Worm (Caenorhabditis elegans) whole organism, L4 larva: ENCODE results near the gene zig-2.

Source experiments
- F49E8.2 ChIP-seq: sonication (generic microtip); optimal IDR thresholded peaks from 2 replicates; lab custom pipeline; 2016; ENCODE audit warnings: missing compliant biosample characterization, mild to moderate bottlenecking, missing genetic modification characterization, borderline replicate concordance
- ZK546.5 ChIP-seq, 2 experiments: sonication (generic microtip); optimal IDR thresholded peaks; 2 replicates each; lab custom pipeline; 2017; ENCODE audit warnings: missing biosample characterization in 2 of 2, missing genetic modification characterization in 2 of 2
- aly-2 ChIP-seq: sonication (generic microtip); optimal IDR thresholded peaks from 2 replicates; lab custom pipeline; 2018; ENCODE audit warnings: missing biosample characterization, missing genetic modification characterization
- ama-1 ChIP-seq: fragments of 150-350 bp; optimal IDR thresholded peaks from 2 replicates; lab custom pipeline; 2014; ENCODE audit warnings: inconsistent platforms, mixed read lengths
- ceh-28 ChIP-seq: fragments of 150-350 bp; optimal IDR thresholded peaks from 2 replicates; lab custom pipeline; 2014; ENCODE audit warnings: missing biosample characterization, missing genetic modification reagents, missing genetic modification characterization
- daf-12 ChIP-seq: fragments of 150-350 bp; optimal IDR thresholded peaks from 2 replicates; lab custom pipeline; 2014; ENCODE audit warnings: missing biosample characterization, missing genetic modification reagents, missing genetic modification characterization
- egl-27 ChIP-seq: sonication (generic microtip); optimal IDR thresholded peaks from 3 replicates; lab custom pipeline; 2017; ENCODE audit warnings: missing biosample characterization, missing genetic modification reagents, missing genetic modification characterization
- jun-1 ChIP-seq: fragments of 150-350 bp; optimal IDR thresholded peaks from 2 replicates; lab custom pipeline; 2014; ENCODE audit warnings: missing biosample characterization, missing genetic modification reagents, missing genetic modification characterization
- lsy-2 ChIP-seq, 2 experiments: fragments of 150-350 bp in 1 of 2; sonication (generic microtip) in 1 of 2; optimal IDR thresholded peaks; 2 replicates each; lab custom pipeline; 2014 to 2017; ENCODE audit warnings: missing biosample characterization in 2 of 2, missing genetic modification characterization in 2 of 2
- nhr-237 ChIP-seq: sonication (generic microtip); optimal IDR thresholded peaks from 2 replicates; lab custom pipeline; 2017; ENCODE audit warnings: missing biosample characterization, missing genetic modification characterization
- nhr-6 ChIP-seq: fragments of 150-350 bp; optimal IDR thresholded peaks from 2 replicates; lab custom pipeline; 2014; ENCODE audit warnings: missing biosample characterization, missing genetic modification characterization
- nhr-77 ChIP-seq: fragments of 150-350 bp; optimal IDR thresholded peaks from 2 replicates; lab custom pipeline; 2014; ENCODE audit warnings: missing biosample characterization, missing genetic modification characterization
- skn-1 ChIP-seq: fragments of 150-350 bp; optimal IDR thresholded peaks from 2 replicates; lab custom pipeline; 2014; ENCODE audit warnings: missing biosample characterization, missing genetic modification characterization
- unc-62 ChIP-seq, 3 experiments: fragments of 150-350 bp in 1 of 3; sonication (generic microtip); optimal IDR thresholded peaks in 2 of 3; peaks in 1 of 3; 1 replicate in 1 of 3; 2 replicates in 2 of 3; lab custom pipeline; 2014 to 2017; ENCODE audit warnings: missing biosample characterization in 3 of 3, missing genetic modification characterization in 3 of 3, missing genetic modification reagents in 3 of 3, missing genotype in 1 of 3

DNA sequence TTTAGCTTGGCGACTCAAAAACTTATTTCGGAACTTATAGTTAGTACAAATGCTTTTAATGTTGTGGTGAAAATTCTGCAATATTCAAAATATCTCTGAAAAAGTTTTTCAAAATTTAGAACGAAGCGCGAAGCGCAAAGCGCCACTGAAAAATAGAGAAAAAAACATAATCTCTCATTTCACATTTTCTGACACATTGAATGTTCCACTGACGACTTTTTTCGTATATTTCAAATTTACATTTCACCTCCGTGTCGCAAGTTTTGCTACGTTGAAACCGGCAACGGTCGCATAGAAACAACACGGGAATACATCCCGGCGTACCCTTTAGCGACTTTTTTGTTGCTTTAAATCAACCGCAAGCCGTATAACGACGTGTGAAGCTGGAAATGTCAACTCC is 7.1 kb upstream of the zig-2 start, which contains the start of gene F42F12.14:
- TF ChIP-seq daf-12 (tag; lab: Kevin White, UChicago) = no peak
- TF ChIP-seq ZK546.5 (tag; optimal IDR thresholded peaks at IDR 0.05; lab: Kevin White, UChicago) = no peak
- TF ChIP-seq egl-27 (tag; lab: Kevin White, UChicago) = no peak
- TF ChIP-seq nhr-237 (tag; lab: Kevin White, UChicago) = no peak
- TF ChIP-seq aly-2 = no peak
- TF ChIP-seq jun-1 (tag; lab: Kevin White, UChicago) = no peak
- no peak for TF ChIP-seq nhr-6 (tag; lab: Kevin White, UChicago)
- TF ChIP-seq lsy-2 (tag; optimal IDR thresholded peaks at IDR 0.05; lab: Kevin White, UChicago) = no peak
- TF ChIP-seq nhr-77 (tag; lab: Kevin White, UChicago) = no peak
- TF ChIP-seq F49E8.2 (tag; lab: Kevin White, UChicago) = no peak
- TF ChIP-seq ceh-28 (tag; lab: Kevin White, UChicago) = no peak
- TF ChIP-seq skn-1 (tag; lab: Kevin White, UChicago) = no peak
- TF ChIP-seq unc-62 (GFP tag; optimal IDR thresholded peaks at IDR 0.05 in 1 of 2; lab: Kevin White, UChicago) = peak in 1 of 2 experiments; percentile 74
- TF ChIP-seq unc-62 (tag; optimal IDR thresholded peaks at IDR 0.05; lab: Kevin White, UChicago) = no peak
- no peak for TF ChIP-seq ama-1 (lab: Kevin White, UChicago)
